Fruit fly (Drosophila melanogaster) whole organism, embryonic: ENCODE measurements around the gene CG14695.
A peak's percentile ranks its signal among the peaks of the same experiment; 100 is the strongest.

Source experiments
- ATbp ChIP-seq: fragments of 200-800 bp; sonication (Bioruptor generic); optimal IDR thresholded peaks from 2 replicates; lab custom pipeline; 2017; ENCODE audit warnings: missing biosample characterization, mild to moderate bottlenecking, missing genetic modification characterization, missing genetic modification reagents
- Atf3 ChIP-seq: fragments of 200-800 bp; sonication (Bioruptor generic); optimal IDR thresholded peaks from 3 replicates; lab custom pipeline; 2016; ENCODE audit warnings: missing biosample characterization, missing genetic modification characterization
- Bgb ChIP-seq: fragments of 200-800 bp; sonication (Bioruptor generic); IDR thresholded peaks from 2 replicates; pipeline ENCODE4 v1.3.6; 2022; ENCODE audit warnings: missing biosample characterization, missing genetic modification characterization; ENCODE audit not compliant: partially characterized antibody
- CG10321 ChIP-seq: fragments of 200-800 bp; sonication (Bioruptor generic); IDR thresholded peaks from 2 replicates; pipeline ENCODE4 v1.3.6; 2022; ENCODE audit warnings: missing biosample characterization, missing genetic modification characterization
- CG10979 ChIP-seq: fragments of 200-800 bp; sonication (Bioruptor generic); optimal IDR thresholded peaks from 2 replicates; lab custom pipeline; 2018; ENCODE audit warnings: missing biosample characterization, mild to moderate bottlenecking, missing genetic modification characterization, moderate library complexity
- CG12071 ChIP-seq: fragments of 200-800 bp; sonication (Bioruptor generic); optimal IDR thresholded peaks from 3 replicates; lab custom pipeline; 2018; ENCODE audit warnings: missing biosample characterization, mild to moderate bottlenecking, missing genetic modification characterization
- CG13624 ChIP-seq: fragments of 200-800 bp; sonication (Bioruptor generic); optimal IDR thresholded peaks from 2 replicates; lab custom pipeline; 2016; ENCODE audit warnings: missing biosample characterization, missing genetic modification characterization
- CG14050 ChIP-seq: fragments of 200-800 bp; sonication (Bioruptor generic); IDR thresholded peaks from 3 replicates; pipeline ENCODE4 v1.3.6; 2022; ENCODE audit warnings: missing biosample characterization, missing genetic modification characterization
- CG15696 ChIP-seq: fragments of 200-800 bp; sonication (Bioruptor generic); optimal IDR thresholded peaks from 2 replicates; lab custom pipeline; 2019; ENCODE audit warnings: missing biosample characterization, mild to moderate bottlenecking, missing genetic modification characterization, moderate library complexity
- CG16779 ChIP-seq: fragments of 200-800 bp; sonication (Bioruptor generic); IDR thresholded peaks from 2 replicates; pipeline ENCODE4 v1.3.6; 2022; ENCODE audit warnings: missing biosample characterization, missing genetic modification characterization
- CG17385 ChIP-seq: fragments of 200-800 bp; sonication (Bioruptor generic); optimal IDR thresholded peaks from 3 replicates; lab custom pipeline; 2018; ENCODE audit warnings: missing biosample characterization, mild to moderate bottlenecking, missing genetic modification characterization
- CG17568 ChIP-seq: fragments of 200-800 bp; sonication (Bioruptor generic); optimal IDR thresholded peaks from 2 replicates; lab custom pipeline; 2018; ENCODE audit warnings: missing biosample characterization, mild to moderate bottlenecking, missing genetic modification characterization, moderate library complexity
- CG2202 ChIP-seq: fragments of 200-800 bp; sonication (Bioruptor generic); optimal IDR thresholded peaks from 2 replicates; lab custom pipeline; 2018; ENCODE audit warnings: missing biosample characterization, mild to moderate bottlenecking, missing genetic modification characterization
- CG2875 ChIP-seq: fragments of 200-800 bp; sonication (Bioruptor generic); optimal IDR thresholded peaks from 2 replicates; lab custom pipeline; 2017; ENCODE audit warnings: missing biosample characterization, mild to moderate bottlenecking, missing genetic modification characterization, missing genetic modification reagents
- CG31441 ChIP-seq: fragments of 200-800 bp; sonication (Bioruptor generic); IDR thresholded peaks from 2 replicates; pipeline ENCODE4 v1.3.6; 2022; ENCODE audit warnings: missing biosample characterization, missing genetic modification characterization
- CG32532 ChIP-seq: fragments of 200-800 bp; sonication (Bioruptor generic); IDR thresholded peaks from 2 replicates; pipeline ENCODE4 v1.3.6; 2022; ENCODE audit warnings: missing biosample characterization, missing genetic modification characterization
- CG32772 ChIP-seq: fragments of 200-800 bp; sonication (Bioruptor generic); IDR thresholded peaks from 2 replicates; pipeline ENCODE4 v1.3.6; 2022; ENCODE audit warnings: missing biosample characterization, missing genetic modification characterization
- CG34422 ChIP-seq: fragments of 200-800 bp; sonication (Bioruptor generic); IDR thresholded peaks from 3 replicates; pipeline ENCODE4 v1.3.6; 2022; ENCODE audit warnings: missing biosample characterization, missing genetic modification characterization
- CG5245 ChIP-seq: fragments of 200-800 bp; sonication (Bioruptor generic); optimal IDR thresholded peaks from 3 replicates; lab custom pipeline; 2016; ENCODE audit warnings: missing biosample characterization, missing genetic modification characterization
- CG6689 ChIP-seq: fragments of 200-800 bp; sonication (Bioruptor generic); IDR thresholded peaks from 2 replicates; pipeline ENCODE4 v1.3.6; 2022; ENCODE audit warnings: missing biosample characterization, missing genetic modification characterization
- CG8944 ChIP-seq: fragments of 200-800 bp; sonication (Bioruptor generic); optimal IDR thresholded peaks from 3 replicates; lab custom pipeline; 2016; ENCODE audit warnings: missing biosample characterization, missing genetic modification characterization
- CoRest ChIP-seq: fragments of 200-800 bp; sonication (Bioruptor generic); optimal IDR thresholded peaks from 3 replicates; lab custom pipeline; 2018; ENCODE audit warnings: missing biosample characterization, mild to moderate bottlenecking, missing genetic modification characterization, moderate library complexity
- Dad ChIP-seq: fragments of 200-800 bp; sonication (Bioruptor generic); optimal IDR thresholded peaks from 3 replicates; lab custom pipeline; 2016; ENCODE audit warnings: missing biosample characterization, missing genetic modification characterization
- Dip3 ChIP-seq: fragments of 200-800 bp; sonication (Bioruptor generic); optimal IDR thresholded peaks from 3 replicates; lab custom pipeline; 2016; ENCODE audit warnings: missing biosample characterization, missing genetic modification characterization
- Dref ChIP-seq: fragments of 200-800 bp; sonication (Bioruptor generic); IDR thresholded peaks from 2 replicates; pipeline ENCODE4 v1.3.6; 2022; ENCODE audit warnings: missing biosample characterization, missing genetic modification characterization
- Drgx ChIP-seq: fragments of 200-800 bp; sonication (Bioruptor generic); IDR thresholded peaks from 2 replicates; pipeline ENCODE4 v1.3.6; 2022; ENCODE audit warnings: missing biosample characterization, missing genetic modification characterization
- Kr ChIP-seq: fragments of 200-800 bp; sonication (Bioruptor generic); optimal IDR thresholded peaks from 2 replicates; lab custom pipeline; 2017; ENCODE audit warnings: missing biosample characterization, mild to moderate bottlenecking, missing genetic modification characterization
- Lpt ChIP-seq: fragments of >200 bp; optimal IDR thresholded peaks from 2 replicates; lab custom pipeline; 2018; ENCODE audit warnings: missing biosample characterization, missing genetic modification characterization
- MTF-1 ChIP-seq: fragments of 200-800 bp; sonication (Bioruptor generic); optimal IDR thresholded peaks from 2 replicates; lab custom pipeline; 2018; ENCODE audit warnings: missing biosample characterization, mild to moderate bottlenecking, missing genetic modification characterization, borderline replicate concordance
- Med ChIP-seq: fragments of 200-800 bp; sonication (Bioruptor generic); peaks from one replicate; lab custom pipeline; 2016; ENCODE audit warnings: missing biosample characterization, missing genetic modification characterization, mild to moderate bottlenecking, inconsistent platforms, moderate library complexity
- Optix ChIP-seq: fragments of 200-800 bp; sonication (Bioruptor generic); IDR thresholded peaks from 3 replicates; pipeline ENCODE4 v1.3.6; 2022; ENCODE audit warnings: missing biosample characterization, missing genetic modification characterization
- Sox100B ChIP-seq: fragments of 200-800 bp; sonication (Bioruptor generic); optimal IDR thresholded peaks from 3 replicates; lab custom pipeline; 2018; ENCODE audit warnings: missing biosample characterization, mild to moderate bottlenecking, missing genetic modification characterization
- Sry-β ChIP-seq: fragments of 200-800 bp; sonication (Bioruptor generic); optimal IDR thresholded peaks from 2 replicates; lab custom pipeline; 2018; ENCODE audit warnings: missing biosample characterization, mild to moderate bottlenecking, missing genetic modification characterization, moderate library complexity
- Tbp ChIP-seq: fragments of >200 bp; optimal IDR thresholded peaks from 2 replicates; lab custom pipeline; 2018; ENCODE audit warnings: missing biosample characterization, missing genetic modification characterization
- cato ChIP-seq: fragments of 200-800 bp; sonication (Bioruptor generic); optimal IDR thresholded peaks from 2 replicates; lab custom pipeline; 2016; ENCODE audit warnings: missing biosample characterization, missing genetic modification characterization, borderline replicate concordance
- crp ChIP-seq, 2 experiments: fragments of 200-800 bp; sonication (Bioruptor generic); optimal IDR thresholded peaks; 2 replicates in 1 of 2; 3 replicates in 1 of 2; lab custom pipeline; 2017; ENCODE audit warnings: missing biosample characterization in 2 of 2, missing genetic modification characterization in 2 of 2, mild to moderate bottlenecking in 1 of 2, moderate library complexity in 1 of 2
- dm ChIP-seq: fragments of 200-800 bp; sonication (Bioruptor generic); optimal IDR thresholded peaks from 3 replicates; lab custom pipeline; 2016; ENCODE audit warnings: missing biosample characterization, missing genetic modification characterization
- gce ChIP-seq: fragments of 200-800 bp; sonication (Bioruptor generic); IDR thresholded peaks from 3 replicates; pipeline ENCODE4 v1.3.6; 2022; ENCODE audit warnings: missing biosample characterization, missing genetic modification characterization
- gcm2 ChIP-seq: fragments of 200-800 bp; sonication (Bioruptor generic); optimal IDR thresholded peaks from 2 replicates; lab custom pipeline; 2016; ENCODE audit warnings: missing biosample characterization, missing genetic modification characterization
- klu ChIP-seq: fragments of 200-800 bp; sonication (Bioruptor generic); IDR thresholded peaks from 2 replicates; pipeline ENCODE4 v1.3.6; 2022; ENCODE audit warnings: missing biosample characterization, missing genetic modification characterization
- knrl ChIP-seq: fragments of 200-800 bp; sonication (Bioruptor generic); IDR thresholded peaks from 3 replicates; pipeline ENCODE4 v1.3.6; 2022; ENCODE audit warnings: missing biosample characterization, missing genetic modification characterization; ENCODE audit not compliant: partially characterized antibody
- ranshi ChIP-seq: fragments of 200-800 bp; sonication (Bioruptor generic); IDR thresholded peaks from 2 replicates; pipeline ENCODE4 v1.3.6; 2022; ENCODE audit warnings: missing biosample characterization, missing genetic modification characterization
- repo ChIP-seq: fragments of 200-800 bp; sonication (Bioruptor generic); optimal IDR thresholded peaks from 2 replicates; lab custom pipeline; 2016; ENCODE audit warnings: missing biosample characterization, missing genetic modification characterization
- run ChIP-seq: fragments of 200-800 bp; sonication (Bioruptor generic); optimal IDR thresholded peaks from 3 replicates; lab custom pipeline; 2018; ENCODE audit warnings: missing biosample characterization, mild to moderate bottlenecking, missing genetic modification characterization
- sens-2 ChIP-seq: fragments of 200-800 bp; sonication (Bioruptor generic); IDR thresholded peaks from 2 replicates; pipeline ENCODE4 v1.3.6; 2022; ENCODE audit warnings: missing biosample characterization, missing genetic modification characterization
- ssp ChIP-seq: fragments of 200-800 bp; sonication (Bioruptor generic); IDR thresholded peaks from 2 replicates; pipeline ENCODE4 v1.3.6; 2022; ENCODE audit warnings: missing biosample characterization, missing genetic modification characterization
- tap ChIP-seq: fragments of 200-800 bp; optimal IDR thresholded peaks from 3 replicates; lab custom pipeline; 2019; ENCODE audit warnings: missing biosample characterization, mild to moderate bottlenecking, missing genetic modification characterization, moderate library complexity
- twi ChIP-seq: fragments of 200-800 bp; optimal IDR thresholded peaks from 2 replicates; lab custom pipeline; 2019; ENCODE audit warnings: missing biosample characterization, mild to moderate bottlenecking, missing genetic modification characterization, moderate library complexity
- tx ChIP-seq: fragments of 200-800 bp; sonication (Bioruptor generic); optimal IDR thresholded peaks from 2 replicates; lab custom pipeline; 2016; ENCODE audit warnings: missing biosample characterization, missing genetic modification characterization
- wek ChIP-seq: fragments of 200-800 bp; sonication (Bioruptor generic); optimal IDR thresholded peaks from 3 replicates; lab custom pipeline; 2018; ENCODE audit warnings: missing biosample characterization, mild to moderate bottlenecking, missing genetic modification characterization, moderate library complexity

Gene CG14695

DNA sequence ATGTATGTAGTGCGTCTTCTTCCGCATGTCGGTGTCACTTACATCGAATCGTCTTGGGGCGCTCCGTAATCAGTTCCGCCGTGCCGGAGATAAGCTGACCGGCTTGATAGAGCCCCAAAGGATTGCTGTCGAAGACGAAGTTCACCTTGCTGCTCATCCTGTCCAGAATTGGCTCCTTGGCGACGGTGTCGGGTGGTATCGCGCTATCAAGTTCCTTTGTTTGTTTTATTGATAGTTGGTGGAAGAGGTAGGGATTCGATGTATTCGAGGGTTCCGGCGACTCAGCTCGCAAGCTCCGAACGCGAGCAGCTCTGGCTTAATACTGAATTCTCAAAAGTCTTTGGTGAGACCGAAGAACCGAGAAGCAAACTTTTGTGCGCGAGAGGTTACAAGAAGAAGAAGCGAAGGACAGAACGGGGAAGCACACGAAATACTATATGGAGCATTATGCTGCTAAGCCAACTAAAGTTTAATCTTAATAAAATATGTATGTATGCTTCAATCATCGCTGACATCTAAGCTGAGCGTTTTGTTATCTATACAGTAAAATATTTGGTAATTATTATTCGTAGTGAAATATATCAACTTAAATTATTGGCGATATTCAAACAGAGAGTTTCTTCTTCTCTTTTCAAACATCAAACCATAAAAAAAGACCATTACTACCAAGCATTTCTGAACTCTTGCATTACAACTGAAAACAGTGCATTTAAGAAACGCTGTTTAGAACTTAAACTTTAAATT is 5.7 kb upstream of the CG14695 start, which contains the start of gene CG14696 (continued):
- no peak for TF ChIP-seq CG2875
- TF ChIP-seq run (tag; lab: Kevin White, UChicago) = no peak
- 0 out of 2 replicates have a peak, but pooled peaks have one; percentile 27 for TF ChIP-seq CG32532 (GFP tag; lab: Robert Waterston, UW)
- peak; percentile 26 for TF ChIP-seq CoRest
- no peak for TF ChIP-seq dm (GFP tag; lab: Kevin White, UChicago)
- TF ChIP-seq Optix (GFP tag; lab: Robert Waterston, UW) = no peak
- no peak for TF ChIP-seq CG6689 (GFP tag; lab: Robert Waterston, UW)
- TF ChIP-seq cato (GFP tag; lab: Kevin White, UChicago) = no peak
- TF ChIP-seq Bgb (GFP tag; lab: Robert Waterston, UW) = no peak
- TF ChIP-seq crp (GFP tag; optimal IDR thresholded peaks at IDR 0.05; lab: Kevin White, UChicago) = peak in 1 of 2 experiments; percentile 64
- no peak for TF ChIP-seq MTF-1
- no peak for TF ChIP-seq CG10321
- peak; percentile 59; the same call in 1 of the 3 replicates for TF ChIP-seq CG34422
- no peak for TF ChIP-seq twi (tag; lab: Kevin White, UChicago)
- TF ChIP-seq CG31441 = no peak
- no peak for TF ChIP-seq tap (tag; lab: Kevin White, UChicago)
- no peak for TF ChIP-seq repo
- no peak for TF ChIP-seq gce (GFP tag; lab: Robert Waterston, UW)
- no peak for TF ChIP-seq CG13624 (GFP tag; lab: Kevin White, UChicago)
- no peak for TF ChIP-seq klu (GFP tag; lab: Robert Waterston, UW)
- TF ChIP-seq CG14050 (GFP tag; lab: Robert Waterston, UW) = no peak
- TF ChIP-seq CG2202 (tag; lab: Kevin White, UChicago) = no peak
- no peak for TF ChIP-seq Dad
- TF ChIP-seq CG8944 (GFP tag; lab: Kevin White, UChicago) = no peak
- peak; percentile 78 for TF ChIP-seq Med (GFP tag; lab: Kevin White, UChicago)
- TF ChIP-seq CG16779 (GFP tag; lab: Robert Waterston, UW) = peak; percentile 52; the same call in 1 of the 2 replicates
- TF ChIP-seq Kr (GFP tag; lab: Kevin White, UChicago) = no peak
- no peak for TF ChIP-seq wek (GFP tag; lab: Kevin White, UChicago)
- TF ChIP-seq ranshi (GFP tag; lab: Robert Waterston, UW) = no peak
- no peak for TF ChIP-seq tx (GFP tag; lab: Kevin White, UChicago)
- TF ChIP-seq Dip3 = no peak
- no peak for TF ChIP-seq gcm2 (GFP tag; lab: Kevin White, UChicago)
- TF ChIP-seq Drgx = 0 out of 2 replicates have a peak, but pooled peaks have one; percentile 14
- TF ChIP-seq sens-2 (GFP tag; lab: Robert Waterston, UW) = no peak
- TF ChIP-seq Tbp (GFP tag; lab: Kevin White, UChicago) = no peak
- no peak for TF ChIP-seq ssp (GFP tag; lab: Robert Waterston, UW)
- no peak for TF ChIP-seq knrl
- TF ChIP-seq Atf3 = peak; percentile 5
- no peak for TF ChIP-seq CG12071
- no peak for TF ChIP-seq Lpt
- 0 out of 2 replicates have a peak, but pooled peaks have one; percentile 22 for TF ChIP-seq Dref
- TF ChIP-seq CG17568 = no peak
- no peak for TF ChIP-seq Sox100B (GFP tag; lab: Kevin White, UChicago)
- TF ChIP-seq CG17385 (GFP tag; lab: Kevin White, UChicago) = peak; percentile 78
- no peak for TF ChIP-seq CG32772
- TF ChIP-seq CG15696 = no peak
- TF ChIP-seq CG5245 (GFP tag; lab: Kevin White, UChicago) = no peak
- TF ChIP-seq CG10979 (tag; lab: Kevin White, UChicago) = no peak
- TF ChIP-seq ATbp (GFP tag; lab: Kevin White, UChicago) = no peak
- no peak for TF ChIP-seq Sry-β (GFP tag; lab: Kevin White, UChicago)
